Fruit fly (Drosophila melanogaster) whole organism, embryonic: ENCODE measurements around the gene hd.
A peak's percentile ranks its signal among the peaks of the same experiment; 100 is the strongest.

Source experiments
- Adf1 ChIP-seq: fragments of 200-800 bp; sonication (Bioruptor generic); IDR thresholded peaks from 2 replicates; pipeline ENCODE4 v1.3.6; 2022; ENCODE audit warnings: missing biosample characterization, missing genetic modification characterization
- CG10654 ChIP-seq: fragments of 200-800 bp; sonication (Bioruptor generic); optimal IDR thresholded peaks from 2 replicates; lab custom pipeline; 2016; ENCODE audit warnings: missing biosample characterization, missing genetic modification characterization
- CG11696 ChIP-seq: fragments of 200-800 bp; sonication (Bioruptor generic); IDR thresholded peaks from 2 replicates; pipeline ENCODE4 v1.3.6; 2022; ENCODE audit warnings: missing biosample characterization, missing genetic modification characterization
- CG12391 ChIP-seq: fragments of 200-800 bp; sonication (Bioruptor generic); optimal IDR thresholded peaks from 3 replicates; lab custom pipeline; 2018; ENCODE audit warnings: missing biosample characterization, mild to moderate bottlenecking, missing genetic modification characterization, moderate library complexity
- CG12942 ChIP-seq: fragments of 200-800 bp; sonication (Bioruptor generic); optimal IDR thresholded peaks from 3 replicates; lab custom pipeline; 2016; ENCODE audit warnings: missing biosample characterization, missing genetic modification characterization
- CG16813 ChIP-seq: fragments of 200-800 bp; sonication (Bioruptor generic); IDR thresholded peaks from 3 replicates; pipeline ENCODE4 v1.3.6; 2022; ENCODE audit warnings: missing biosample characterization, missing genetic modification characterization; ENCODE audit not compliant: partially characterized antibody
- CG2202 ChIP-seq: fragments of 200-800 bp; sonication (Bioruptor generic); optimal IDR thresholded peaks from 2 replicates; lab custom pipeline; 2018; ENCODE audit warnings: missing biosample characterization, mild to moderate bottlenecking, missing genetic modification characterization
- CG2889 ChIP-seq: fragments of 200-800 bp; sonication (Bioruptor generic); IDR thresholded peaks from 3 replicates; pipeline ENCODE4 v1.3.6; 2022; ENCODE audit warnings: missing biosample characterization, missing genetic modification characterization
- CG31224 ChIP-seq: fragments of 200-800 bp; sonication (Bioruptor generic); IDR thresholded peaks from 2 replicates; pipeline ENCODE4 v1.3.6; 2022; ENCODE audit warnings: missing biosample characterization, missing genetic modification characterization
- CG4282 ChIP-seq: fragments of 200-800 bp; sonication (Bioruptor generic); optimal IDR thresholded peaks from 2 replicates; lab custom pipeline; 2016; ENCODE audit warnings: missing biosample characterization, missing genetic modification characterization
- CG43689 ChIP-seq: fragments of 200-800 bp; sonication (Bioruptor generic); IDR thresholded peaks from 2 replicates; pipeline ENCODE4 v1.3.6; 2022; ENCODE audit warnings: missing biosample characterization, missing genetic modification characterization
- CG4730 ChIP-seq: fragments of 200-800 bp; sonication (Bioruptor generic); IDR thresholded peaks from 2 replicates; pipeline ENCODE4 v1.3.6; 2022; ENCODE audit warnings: missing biosample characterization, missing genetic modification characterization
- CG6254 ChIP-seq: fragments of 200-800 bp; sonication (Bioruptor generic); optimal IDR thresholded peaks from 3 replicates; lab custom pipeline; 2017; ENCODE audit warnings: mild to moderate bottlenecking, missing biosample characterization, missing genetic modification reagents, missing genetic modification characterization
- CG6272 ChIP-seq: fragments of 200-800 bp; sonication (Bioruptor generic); IDR thresholded peaks from 2 replicates; pipeline ENCODE4 v1.3.6; 2022; ENCODE audit warnings: missing biosample characterization, missing genetic modification characterization
- CG6791 ChIP-seq: fragments of 200-800 bp; sonication (Bioruptor generic); IDR thresholded peaks from 3 replicates; pipeline ENCODE4 v1.3.6; 2022; ENCODE audit warnings: missing biosample characterization, missing genetic modification characterization; ENCODE audit not compliant: partially characterized antibody
- CG6813 ChIP-seq: fragments of 200-800 bp; sonication (Bioruptor generic); optimal IDR thresholded peaks from 2 replicates; lab custom pipeline; 2017; ENCODE audit warnings: missing biosample characterization, missing genetic modification characterization, mild to moderate bottlenecking, moderate library complexity, missing genetic modification reagents
- CG7372 ChIP-seq: fragments of 200-800 bp; sonication (Bioruptor generic); IDR thresholded peaks from 2 replicates; pipeline ENCODE4 v1.3.6; 2022; ENCODE audit warnings: missing biosample characterization, missing genetic modification characterization
- CG7839 ChIP-seq: fragments of 200-800 bp; sonication (Bioruptor generic); optimal IDR thresholded peaks from 3 replicates; lab custom pipeline; 2018; ENCODE audit warnings: missing biosample characterization, mild to moderate bottlenecking, missing genetic modification characterization, moderate library complexity
- CG8944 ChIP-seq: fragments of 200-800 bp; sonication (Bioruptor generic); optimal IDR thresholded peaks from 3 replicates; lab custom pipeline; 2016; ENCODE audit warnings: missing biosample characterization, missing genetic modification characterization
- CG9609 ChIP-seq: fragments of 200-800 bp; sonication (Bioruptor generic); optimal IDR thresholded peaks from 3 replicates; lab custom pipeline; 2016; ENCODE audit warnings: missing biosample characterization, missing genetic modification characterization
- Dll ChIP-seq: fragments of 200-800 bp; sonication (Bioruptor generic); IDR thresholded peaks from 4 replicates; pipeline ENCODE4 v1.3.6; 2022; ENCODE audit warnings: missing biosample characterization, missing genetic modification characterization; ENCODE audit not compliant: partially characterized antibody
- Doc3 ChIP-seq: fragments of 200-800 bp; sonication (Bioruptor generic); IDR thresholded peaks from 3 replicates; pipeline ENCODE4 v1.3.6; 2022; ENCODE audit warnings: missing biosample characterization, missing genetic modification characterization; ENCODE audit not compliant: partially characterized antibody
- HLH3B ChIP-seq: fragments of 200-800 bp; sonication (Bioruptor generic); IDR thresholded peaks from 2 replicates; pipeline ENCODE4 v1.3.6; 2022; ENCODE audit warnings: missing biosample characterization, missing genetic modification characterization
- Kr ChIP-seq: fragments of 200-800 bp; sonication (Bioruptor generic); optimal IDR thresholded peaks from 2 replicates; lab custom pipeline; 2017; ENCODE audit warnings: missing biosample characterization, mild to moderate bottlenecking, missing genetic modification characterization
- MBD-R2 ChIP-seq: fragments of 200-800 bp; sonication (Bioruptor generic); IDR thresholded peaks from 2 replicates; pipeline ENCODE4 v1.3.6; 2022; ENCODE audit warnings: missing biosample characterization, missing genetic modification characterization
- Med ChIP-seq: fragments of 200-800 bp; sonication (Bioruptor generic); peaks from one replicate; lab custom pipeline; 2016; ENCODE audit warnings: missing biosample characterization, missing genetic modification characterization, mild to moderate bottlenecking, inconsistent platforms, moderate library complexity
- Neu2 ChIP-seq: fragments of 200-800 bp; sonication (Bioruptor generic); optimal IDR thresholded peaks from 3 replicates; lab custom pipeline; 2016; ENCODE audit warnings: missing biosample characterization, missing genetic modification characterization, borderline replicate concordance
- PHDP ChIP-seq: fragments of 200-800 bp; sonication (Bioruptor generic); optimal IDR thresholded peaks from 3 replicates; lab custom pipeline; 2018; ENCODE audit warnings: missing biosample characterization, mild to moderate bottlenecking, missing genetic modification characterization, moderate library complexity
- Rfx ChIP-seq: fragments of 200-800 bp; sonication (Bioruptor generic); IDR thresholded peaks from 2 replicates; pipeline ENCODE4 v1.3.6; 2022; ENCODE audit warnings: missing biosample characterization, missing genetic modification characterization
- Sry-δ ChIP-seq: fragments of 200-800 bp; sonication (Bioruptor generic); optimal IDR thresholded peaks from 2 replicates; lab custom pipeline; 2016; ENCODE audit warnings: missing biosample characterization, missing genetic modification characterization
- ab ChIP-seq: fragments of 200-800 bp; sonication (Bioruptor generic); optimal IDR thresholded peaks from 2 replicates; lab custom pipeline; 2016; ENCODE audit warnings: missing biosample characterization, missing genetic modification characterization
- ato ChIP-seq: fragments of 200-800 bp; sonication (Bioruptor generic); IDR thresholded peaks from 2 replicates; pipeline ENCODE4 v1.3.6; 2022; ENCODE audit warnings: missing biosample characterization, missing genetic modification characterization; ENCODE audit not compliant: partially characterized antibody
- bowl ChIP-seq: fragments of 200-800 bp; sonication (Bioruptor generic); IDR thresholded peaks from 2 replicates; pipeline ENCODE4 v1.3.6; 2022; ENCODE audit warnings: missing biosample characterization, missing genetic modification characterization
- cas ChIP-seq: fragments of 200-800 bp; sonication (Bioruptor generic); IDR thresholded peaks from 2 replicates; pipeline ENCODE4 v1.3.6; 2022; ENCODE audit warnings: missing biosample characterization, missing genetic modification characterization
- caup ChIP-seq: fragments of 200-800 bp; sonication (Bioruptor generic); optimal IDR thresholded peaks from 3 replicates; lab custom pipeline; 2017; ENCODE audit warnings: missing biosample characterization, mild to moderate bottlenecking, missing genetic modification characterization, moderate library complexity; ENCODE audit not compliant: severe bottlenecking
- crol ChIP-seq: fragments of 200-800 bp; sonication (Bioruptor generic); IDR thresholded peaks from 2 replicates; pipeline ENCODE4 v1.3.6; 2022; ENCODE audit warnings: missing biosample characterization, missing genetic modification characterization
- dimm ChIP-seq: fragments of 200-800 bp; sonication (Bioruptor generic); IDR thresholded peaks from 2 replicates; pipeline ENCODE4 v1.3.6; 2022; ENCODE audit warnings: missing biosample characterization, missing genetic modification characterization
- gcm2 ChIP-seq: fragments of 200-800 bp; sonication (Bioruptor generic); optimal IDR thresholded peaks from 2 replicates; lab custom pipeline; 2016; ENCODE audit warnings: missing biosample characterization, missing genetic modification characterization
- grn ChIP-seq: fragments of 200-800 bp; sonication (Bioruptor generic); optimal IDR thresholded peaks from 3 replicates; lab custom pipeline; 2017; ENCODE audit warnings: missing biosample characterization, missing genetic modification characterization
- ham ChIP-seq: fragments of 200-800 bp; sonication (Bioruptor generic); IDR thresholded peaks from 2 replicates; pipeline ENCODE4 v1.3.6; 2022; ENCODE audit warnings: missing biosample characterization, missing genetic modification characterization
- hb ChIP-seq: fragments of 200-800 bp; sonication (Bioruptor generic); IDR thresholded peaks from 3 replicates; pipeline ENCODE4 v1.3.6; 2022; ENCODE audit warnings: missing biosample characterization, missing genetic modification characterization; ENCODE audit not compliant: partially characterized antibody
- kni ChIP-seq: fragments of 200-800 bp; sonication (Bioruptor generic); optimal IDR thresholded peaks from 3 replicates; lab custom pipeline; 2017; ENCODE audit warnings: mild to moderate bottlenecking, missing biosample characterization, missing genetic modification reagents, missing genetic modification characterization
- lab ChIP-seq: fragments of 200-800 bp; sonication (Bioruptor generic); optimal IDR thresholded peaks from 3 replicates; lab custom pipeline; 2017; ENCODE audit warnings: missing biosample characterization, missing genetic modification characterization, mild to moderate bottlenecking, moderate library complexity, missing genetic modification reagents
- pho ChIP-seq: fragments of 200-800 bp; sonication (Bioruptor generic); optimal IDR thresholded peaks from 2 replicates; lab custom pipeline; 2016; ENCODE audit warnings: missing biosample characterization, missing genetic modification characterization
- pros ChIP-seq: fragments of 200-800 bp; sonication (Bioruptor generic); optimal IDR thresholded peaks from 3 replicates; lab custom pipeline; 2019; ENCODE audit warnings: missing biosample characterization, mild to moderate bottlenecking, missing genetic modification characterization, moderate library complexity
- pzg ChIP-seq: fragments of 200-800 bp; sonication (Bioruptor generic); optimal IDR thresholded peaks from 3 replicates; lab custom pipeline; 2018; ENCODE audit warnings: missing biosample characterization, mild to moderate bottlenecking, missing genetic modification characterization, moderate library complexity
- sd ChIP-seq: fragments of 200-800 bp; sonication (Bioruptor generic); optimal IDR thresholded peaks from 3 replicates; lab custom pipeline; 2018; ENCODE audit warnings: missing biosample characterization, mild to moderate bottlenecking, missing genetic modification characterization, moderate library complexity
- shn ChIP-seq: fragments of 200-800 bp; sonication (Bioruptor generic); optimal IDR thresholded peaks from 3 replicates; lab custom pipeline; 2016; ENCODE audit warnings: missing biosample characterization, missing genetic modification characterization
- slou ChIP-seq: fragments of 200-800 bp; sonication (Bioruptor generic); optimal IDR thresholded peaks from 3 replicates; lab custom pipeline; 2016; ENCODE audit warnings: missing biosample characterization, missing genetic modification characterization
- tap ChIP-seq: fragments of 200-800 bp; optimal IDR thresholded peaks from 3 replicates; lab custom pipeline; 2019; ENCODE audit warnings: missing biosample characterization, mild to moderate bottlenecking, missing genetic modification characterization, moderate library complexity

Gene hd

dm6 chr3R:5371563-5371962, 3.2 kb downstream of the hd start, which contains the start of gene Polr2F (continued):
- TF ChIP-seq CG12391 = peak; percentile 79
- TF ChIP-seq kni (GFP tag; lab: Kevin White, UChicago) = peak; percentile 32
- TF ChIP-seq CG2202 (tag; lab: Kevin White, UChicago) = peak; percentile 13
- TF ChIP-seq CG12942 (GFP tag; lab: Kevin White, UChicago) = peak; percentile 88
- no peak for TF ChIP-seq bowl (GFP tag; lab: Robert Waterston, UW)
- TF ChIP-seq CG4730 = peak; percentile 53
- 0 out of 2 replicates have a peak, but pooled peaks have one; percentile 26 for TF ChIP-seq CG31224 (GFP tag; lab: Robert Waterston, UW)
- TF ChIP-seq slou (GFP tag; lab: Kevin White, UChicago) = peak; percentile 63
- no peak for TF ChIP-seq dimm (GFP tag; lab: Robert Waterston, UW)
- TF ChIP-seq CG6791 (GFP tag; lab: Robert Waterston, UW) = peak; percentile 57; the same call in 1 of the 3 replicates
- TF ChIP-seq CG6272 = peak; percentile 69
- TF ChIP-seq Adf1 (GFP tag; lab: Robert Waterston, UW) = peak; percentile 72
- peak; percentile 68 for TF ChIP-seq HLH3B (GFP tag; lab: Robert Waterston, UW)
- TF ChIP-seq CG16813 (GFP tag; lab: Robert Waterston, UW) = peak; percentile 48; the same call in 1 of the 3 replicates
- TF ChIP-seq ham (GFP tag; lab: Robert Waterston, UW) = peak; percentile 43; the same call in 1 of the 2 replicates
- peak; percentile 68 for TF ChIP-seq PHDP (tag; lab: Kevin White, UChicago)
- TF ChIP-seq shn (GFP tag; lab: Kevin White, UChicago) = peak; percentile 95
- TF ChIP-seq hb (GFP tag; lab: Robert Waterston, UW) = no peak
- peak; percentile 20 for TF ChIP-seq Neu2 (GFP tag; lab: Kevin White, UChicago)
- peak; percentile 64; the same call in 2 of the 3 replicates for TF ChIP-seq CG2889
- TF ChIP-seq CG9609 = peak; percentile 92
- peak; percentile 92 for TF ChIP-seq CG8944
- TF ChIP-seq pho (GFP tag; lab: Kevin White, UChicago) = peak; percentile 91
- no peak for TF ChIP-seq CG43689
- no peak for TF ChIP-seq crol (GFP tag; lab: Robert Waterston, UW)
- TF ChIP-seq CG7372 (GFP tag; lab: Robert Waterston, UW) = peak; percentile 61; the same call in 1 of the 2 replicates
- peak; percentile 99 for TF ChIP-seq Med (GFP tag; lab: Kevin White, UChicago)
- TF ChIP-seq ab (GFP tag; lab: Kevin White, UChicago) = peak; percentile 63
- TF ChIP-seq tap = peak; percentile 42
- TF ChIP-seq pzg = peak; percentile 98
- no peak for TF ChIP-seq Doc3 (GFP tag; lab: Robert Waterston, UW)
- TF ChIP-seq CG11696 = no peak
- no peak for TF ChIP-seq pros (GFP tag; lab: Kevin White, UChicago)
- TF ChIP-seq lab = peak; percentile 87
- TF ChIP-seq Rfx (GFP tag; lab: Robert Waterston, UW) = peak; percentile 94
- peak; percentile 92 for TF ChIP-seq caup (GFP tag; lab: Kevin White, UChicago)
- no peak for TF ChIP-seq Kr (GFP tag; lab: Kevin White, UChicago)
- no peak for TF ChIP-seq sd
- TF ChIP-seq grn (GFP tag; lab: Kevin White, UChicago) = no peak
- peak; percentile 86 for TF ChIP-seq CG10654
- TF ChIP-seq CG6254 (GFP tag; lab: Kevin White, UChicago) = no peak
- peak; percentile 75 for TF ChIP-seq CG7839 (tag; lab: Kevin White, UChicago)
- TF ChIP-seq cas (GFP tag; lab: Robert Waterston, UW) = peak; percentile 78
- TF ChIP-seq Dll (GFP tag; lab: Robert Waterston, UW) = 0 out of 4 replicates have a peak, but pooled peaks have one; percentile 45
- peak; percentile 89 for TF ChIP-seq CG4282 (GFP tag; lab: Kevin White, UChicago)
- TF ChIP-seq CG6813 (GFP tag; lab: Kevin White, UChicago) = peak; percentile 14
- TF ChIP-seq MBD-R2 = peak; percentile 99
- TF ChIP-seq gcm2 (GFP tag; lab: Kevin White, UChicago) = peak; percentile 72
- peak; percentile 75 for TF ChIP-seq Sry-δ
- TF ChIP-seq ato (GFP tag; lab: Robert Waterston, UW) = peak; percentile 12; the same call in 1 of the 2 replicates
